Worm (Caenorhabditis elegans) whole organism, L3 larva: ENCODE measurements around the gene mltn-13.

ENCODE experiments used
- aly-2 ChIP-seq: fragments of 150-350 bp; optimal IDR thresholded peaks from 2 replicates; lab custom pipeline; 2014; ENCODE audit warnings: missing biosample characterization, missing genetic modification characterization
- ceh-28 ChIP-seq: fragments of 150-350 bp; optimal IDR thresholded peaks from 2 replicates; lab custom pipeline; 2014; ENCODE audit warnings: missing biosample characterization, missing genetic modification reagents, missing genetic modification characterization
- ceh-82 ChIP-seq: fragments of 150-350 bp; optimal IDR thresholded peaks from 2 replicates; lab custom pipeline; 2014; ENCODE audit warnings: missing biosample characterization, missing genetic modification characterization
- ceh-9 ChIP-seq: sonication (generic microtip); optimal IDR thresholded peaks from 2 replicates; lab custom pipeline; 2018; ENCODE audit warnings: missing biosample characterization, missing genetic modification characterization
- egl-27 ChIP-seq: sonication (generic microtip); optimal IDR thresholded peaks from 4 replicates; lab custom pipeline; 2017; ENCODE audit warnings: missing biosample characterization, missing genetic modification reagents, missing genetic modification characterization
- fkh-10 ChIP-seq: sonication (generic microtip); optimal IDR thresholded peaks from 2 replicates; lab custom pipeline; 2017; ENCODE audit warnings: missing biosample characterization, missing genetic modification reagents, missing genetic modification characterization
- mdl-1 ChIP-seq: fragments of 150-350 bp; optimal IDR thresholded peaks from 2 replicates; lab custom pipeline; 2014; ENCODE audit warnings: missing biosample characterization, missing genetic modification characterization
- nhr-76 ChIP-seq: fragments of 150-350 bp; sonication (generic microtip); optimal IDR thresholded peaks from 5 replicates; lab custom pipeline; 2014; ENCODE audit warnings: missing biosample characterization, missing genetic modification characterization
- pha-4 ChIP-seq: fragments of 150-350 bp; optimal IDR thresholded peaks from 2 replicates; lab custom pipeline; 2014; ENCODE audit warnings: missing biosample characterization, missing genetic modification reagents, missing genetic modification characterization
- pqm-1 ChIP-seq: fragments of 150-350 bp; optimal IDR thresholded peaks from 2 replicates; lab custom pipeline; 2017; ENCODE audit warnings: missing biosample characterization, missing genetic modification characterization, inconsistent platforms
- skn-1 ChIP-seq: fragments of 150-350 bp; optimal IDR thresholded peaks from 2 replicates; lab custom pipeline; 2014; ENCODE audit warnings: missing biosample characterization, missing genetic modification characterization
- unc-62 ChIP-seq: fragments of 150-350 bp; sonication (generic microtip); optimal IDR thresholded peaks from 4 replicates; lab custom pipeline; 2014; ENCODE audit warnings: missing biosample characterization, missing genetic modification reagents, missing genetic modification characterization
- ztf-11 ChIP-seq: fragments of 150-350 bp; optimal IDR thresholded peaks from 2 replicates; lab custom pipeline; 2014; ENCODE audit warnings: missing biosample characterization, missing genetic modification characterization

DNA sequence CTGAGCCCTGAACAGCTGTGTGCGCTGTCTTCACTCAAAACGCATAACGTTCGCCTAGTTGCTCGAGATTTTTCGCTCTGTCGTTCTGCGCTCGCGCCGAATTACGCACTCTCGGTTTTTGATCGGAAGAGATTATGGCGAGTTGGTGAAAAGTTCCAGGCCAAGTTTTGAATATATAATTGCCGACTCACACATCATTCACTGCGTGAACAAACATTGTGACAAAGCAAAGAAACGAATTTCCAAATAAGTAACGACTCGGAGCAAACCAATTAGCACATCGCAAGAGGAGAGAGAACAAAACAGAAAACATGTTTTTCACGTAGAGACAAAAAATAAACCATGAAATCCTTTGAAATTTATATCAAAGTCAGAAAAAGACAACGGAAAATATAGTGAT, 12.8 kb downstream of the mltn-13 start:
- TF ChIP-seq ztf-11 (tag; lab: Kevin White, UChicago) (no peak), mdl-1 (tag; lab: Kevin White, UChicago) (no peak), aly-2 (tag; lab: Kevin White, UChicago) (no peak), unc-62 (GFP tag; lab: Kevin White, UChicago) (no peak), egl-27 (tag; lab: Kevin White, UChicago) (no peak), ceh-9 (tag; lab: Kevin White, UChicago) (no peak), pha-4 (tag; lab: Kevin White, UChicago) (no peak), skn-1 (tag; lab: Kevin White, UChicago) (no peak), fkh-10 (no peak), nhr-76 (tag; lab: Kevin White, UChicago) (no peak), ceh-82 (tag; lab: Kevin White, UChicago) (no peak), pqm-1 (no peak), ceh-28 (tag; lab: Kevin White, UChicago) (no peak)
